Worm (Caenorhabditis elegans) whole organism, L4 larva: ENCODE data around the gene far-8.

Experiments used
- F37D6.2 ChIP-seq: sonication (generic microtip); optimal IDR thresholded peaks from 2 replicates; lab custom pipeline; 2016; ENCODE audit warnings: mild to moderate bottlenecking, missing genetic modification characterization, missing compliant biosample characterization
- R02D3.7 ChIP-seq: fragments of 150-350 bp; sonication (generic microtip); optimal IDR thresholded peaks from 3 replicates; lab custom pipeline; 2014; ENCODE audit warnings: missing biosample characterization, missing genetic modification characterization
- ZK337.2 ChIP-seq: fragments of 200-800 bp; sonication (Bioruptor generic); IDR thresholded peaks from 2 replicates; pipeline ENCODE4 v1.3.6; 2022; ENCODE audit warnings: missing genetic modification reagents, missing genetic modification characterization, missing compliant biosample characterization
- ZK546.5 ChIP-seq, 2 experiments: sonication (generic microtip); optimal IDR thresholded peaks; 2 replicates each; lab custom pipeline; 2017; ENCODE audit warnings: missing biosample characterization in 2 of 2, missing genetic modification characterization in 2 of 2
- aha-1 ChIP-seq: fragments of 150-350 bp; peaks from one replicate; lab custom pipeline; 2014; ENCODE audit warnings: missing biosample characterization, missing genetic modification characterization
- arid-1 ChIP-seq: fragments of 200-800 bp; sonication (Bioruptor generic); conservative IDR thresholded peaks from 2 replicates; pipeline ENCODE4 v1.3.6; 2022; ENCODE audit warnings: missing genetic modification reagents, missing genetic modification characterization, missing compliant biosample characterization
- ceh-62 ChIP-seq: sonication (generic microtip); optimal IDR thresholded peaks from 2 replicates; lab custom pipeline; 2017; ENCODE audit warnings: missing biosample characterization, missing genetic modification characterization
- ceh-82 ChIP-seq: sonication (generic microtip); optimal IDR thresholded peaks from 2 replicates; lab custom pipeline; 2017; ENCODE audit warnings: missing biosample characterization, missing genetic modification characterization
- ces-1 ChIP-seq: fragments of 150-350 bp; sonication (generic microtip); optimal IDR thresholded peaks from 4 replicates; lab custom pipeline; 2014; ENCODE audit warnings: missing biosample characterization, missing genetic modification reagents, missing genetic modification characterization
- cey-2 ChIP-seq: sonication (generic microtip); optimal IDR thresholded peaks from 3 replicates; lab custom pipeline; 2017; ENCODE audit warnings: missing genetic modification characterization, mild to moderate bottlenecking, missing compliant biosample characterization, antibody characterized with exemption, borderline replicate concordance; ENCODE audit not compliant: insufficient read depth
- dmd-9 ChIP-seq: fragments of 200-800 bp; sonication (Bioruptor generic); IDR thresholded peaks from 2 replicates; pipeline ENCODE4 v1.3.6; 2022; ENCODE audit warnings: missing genetic modification reagents, missing genetic modification characterization, missing compliant biosample characterization
- duxl-1 ChIP-seq: sonication (generic microtip); optimal IDR thresholded peaks from 2 replicates; lab custom pipeline; 2016; ENCODE audit warnings: mild to moderate bottlenecking, missing genetic modification characterization, moderate library complexity, missing compliant biosample characterization; ENCODE audit not compliant: poor library complexity
- dve-1 ChIP-seq: sonication (generic microtip); optimal IDR thresholded peaks from 2 replicates; lab custom pipeline; 2017; ENCODE audit warnings: antibody characterized with exemption, mild to moderate bottlenecking, missing genetic modification characterization, missing compliant biosample characterization; ENCODE audit not compliant: insufficient read depth
- egl-27 ChIP-seq: sonication (generic microtip); optimal IDR thresholded peaks from 3 replicates; lab custom pipeline; 2017; ENCODE audit warnings: missing biosample characterization, missing genetic modification reagents, missing genetic modification characterization
- egl-43 ChIP-seq: fragments of 200-800 bp; sonication (Bioruptor generic); IDR thresholded peaks from 2 replicates; pipeline ENCODE4 v1.3.6; 2022; ENCODE audit warnings: missing genetic modification reagents, missing genetic modification characterization, missing compliant biosample characterization
- gei-8 ChIP-seq: fragments of 200-800 bp; sonication (Bioruptor generic); optimal IDR thresholded peaks from 2 replicates; lab custom pipeline; 2018; ENCODE audit warnings: mild to moderate bottlenecking, missing genetic modification characterization, missing compliant biosample characterization
- hlh-30 ChIP-seq: sonication (generic microtip); optimal IDR thresholded peaks from 2 replicates; lab custom pipeline; 2017; ENCODE audit warnings: antibody characterized with exemption, mild to moderate bottlenecking, missing genetic modification characterization, missing compliant biosample characterization; ENCODE audit not compliant: insufficient read depth
- hmg-1.1 ChIP-seq: fragments of 200-800 bp; sonication (Bioruptor generic); IDR thresholded peaks from 2 replicates; pipeline ENCODE4 v1.3.6; 2022; ENCODE audit warnings: missing genetic modification reagents, missing genetic modification characterization, missing compliant biosample characterization
- lim-7 ChIP-seq: fragments of 200-800 bp; sonication (Bioruptor generic); IDR thresholded peaks from 2 replicates; pipeline ENCODE4 v1.3.6; 2022; ENCODE audit warnings: missing genetic modification characterization, missing compliant biosample characterization
- lin-15B ChIP-seq: fragments of 150-350 bp; sonication (generic microtip); optimal IDR thresholded peaks from 3 replicates; lab custom pipeline; 2014; ENCODE audit warnings: missing biosample characterization, missing genetic modification characterization
- lin-29 ChIP-seq: fragments of 200-800 bp; sonication (Bioruptor generic); IDR thresholded peaks from 2 replicates; pipeline ENCODE4 v1.3.6; 2022; ENCODE audit warnings: missing genetic modification reagents, missing genetic modification characterization, missing compliant biosample characterization
- lin-39 ChIP-seq: fragments of 150-350 bp; optimal IDR thresholded peaks from 2 replicates; lab custom pipeline; 2014; ENCODE audit warnings: missing biosample characterization, missing genetic modification reagents, missing genetic modification characterization
- madf-5 ChIP-seq, 2 experiments: fragments of 200-800 bp; sonication (Bioruptor generic); IDR thresholded peaks; 2 replicates each; pipeline ENCODE4 v1.3.6; 2022; ENCODE audit warnings: missing compliant biosample characterization in 2 of 2, missing genetic modification characterization in 2 of 2
- madf-9 ChIP-seq: fragments of 200-800 bp; sonication (Bioruptor generic); conservative IDR thresholded peaks from 2 replicates; pipeline ENCODE4 v1.3.6; 2022; ENCODE audit warnings: missing genetic modification reagents, missing genetic modification characterization, missing compliant biosample characterization
- mes-2 ChIP-seq: sonication (generic microtip); optimal IDR thresholded peaks from 2 replicates; lab custom pipeline; 2016; ENCODE audit warnings: missing genotype, mild to moderate bottlenecking, missing genetic modification characterization, missing compliant biosample characterization; ENCODE audit not compliant: poor library complexity, severe bottlenecking
- nhr-111 ChIP-seq: fragments of 200-800 bp; sonication (Bioruptor generic); optimal IDR thresholded peaks from 2 replicates; lab custom pipeline; 2018; ENCODE audit warnings: mild to moderate bottlenecking, missing genetic modification characterization, missing compliant biosample characterization
- nhr-237 ChIP-seq: sonication (generic microtip); optimal IDR thresholded peaks from 2 replicates; lab custom pipeline; 2017; ENCODE audit warnings: missing biosample characterization, missing genetic modification characterization
- nhr-25 ChIP-seq: sonication (generic microtip); optimal IDR thresholded peaks from 2 replicates; lab custom pipeline; 2017; ENCODE audit warnings: missing genetic modification characterization, mild to moderate bottlenecking, missing compliant biosample characterization, antibody characterized with exemption, moderate library complexity, borderline replicate concordance; ENCODE audit not compliant: insufficient read depth
- nhr-48 ChIP-seq: sonication (generic microtip); optimal IDR thresholded peaks from 2 replicates; lab custom pipeline; 2016; ENCODE audit warnings: mild to moderate bottlenecking, missing genetic modification characterization, missing compliant biosample characterization
- nhr-76 ChIP-seq: fragments of 150-350 bp; optimal IDR thresholded peaks from 2 replicates; lab custom pipeline; 2014; ENCODE audit warnings: missing biosample characterization, missing genetic modification characterization
- nhr-77 ChIP-seq: fragments of 150-350 bp; optimal IDR thresholded peaks from 2 replicates; lab custom pipeline; 2014; ENCODE audit warnings: missing biosample characterization, missing genetic modification characterization
- pha-4 ChIP-seq, 2 experiments: fragments of 150-350 bp in 1 of 2; fragments of 200-800 bp in 1 of 2; sonication (Bioruptor generic) in 1 of 2; IDR thresholded peaks in 1 of 2; optimal IDR thresholded peaks in 1 of 2; 2 replicates each; pipeline versions ENCODE4 v1.3.6 to Lab custom; 2014 to 2022; ENCODE audit warnings: missing genetic modification characterization in 2 of 2, missing genetic modification reagents in 2 of 2, missing biosample characterization in 1 of 2, missing compliant biosample characterization in 1 of 2
- php-3 ChIP-seq: fragments of 200-800 bp; sonication (Bioruptor generic); IDR thresholded peaks from 2 replicates; pipeline ENCODE4 v1.3.6; 2022; ENCODE audit warnings: missing genetic modification reagents, missing genetic modification characterization, missing compliant biosample characterization
- saeg-2 ChIP-seq: fragments of 200-800 bp; sonication (Bioruptor generic); IDR thresholded peaks from 2 replicates; pipeline ENCODE4 v1.3.6; 2022; ENCODE audit warnings: missing genetic modification reagents, missing genetic modification characterization, missing compliant biosample characterization
- sdz-12 ChIP-seq: fragments of 200-800 bp; sonication (Bioruptor generic); optimal IDR thresholded peaks from 2 replicates; lab custom pipeline; 2018; ENCODE audit warnings: mild to moderate bottlenecking, missing genetic modification characterization, missing compliant biosample characterization
- set-16 ChIP-seq: fragments of 200-800 bp; sonication (Bioruptor generic); IDR thresholded peaks from 2 replicates; pipeline ENCODE4 v1.3.6; 2022; ENCODE audit warnings: missing genetic modification reagents, missing genetic modification characterization, missing compliant biosample characterization
- snpc-1.2 ChIP-seq: fragments of 200-800 bp; sonication (Bioruptor generic); IDR thresholded peaks from 2 replicates; pipeline ENCODE4 v1.3.6; 2022; ENCODE audit warnings: missing genetic modification reagents, missing genetic modification characterization, missing compliant biosample characterization
- spr-1 ChIP-seq: sonication (generic microtip); optimal IDR thresholded peaks from 2 replicates; lab custom pipeline; 2016; ENCODE audit warnings: mild to moderate bottlenecking, missing genetic modification characterization, missing compliant biosample characterization
- spr-3 ChIP-seq: fragments of 200-800 bp; sonication (Bioruptor generic); optimal IDR thresholded peaks from 2 replicates; lab custom pipeline; 2018; ENCODE audit warnings: mild to moderate bottlenecking, missing genetic modification characterization, missing compliant biosample characterization
- tag-97 ChIP-seq: fragments of 200-800 bp; sonication (Bioruptor generic); IDR thresholded peaks from 2 replicates; pipeline ENCODE4 v1.3.6; 2022; ENCODE audit warnings: missing genetic modification characterization, missing compliant biosample characterization
- unc-39 ChIP-seq: sonication (generic microtip); optimal IDR thresholded peaks from 2 replicates; lab custom pipeline; 2017; ENCODE audit warnings: missing biosample characterization, missing genetic modification characterization
- vab-7 ChIP-seq: fragments of 200-800 bp; sonication (Bioruptor generic); IDR thresholded peaks from 2 replicates; pipeline ENCODE4 v1.3.6; 2022; ENCODE audit warnings: missing genetic modification reagents, missing genetic modification characterization, missing compliant biosample characterization
- zfp-3 ChIP-seq: fragments of 200-800 bp; sonication (Bioruptor generic); conservative IDR thresholded peaks from 2 replicates; pipeline ENCODE4 v1.3.6; 2022; ENCODE audit warnings: missing genetic modification reagents, missing genetic modification characterization, missing compliant biosample characterization
- zip-11 ChIP-seq: fragments of 200-800 bp; sonication (Bioruptor generic); IDR thresholded peaks from 2 replicates; pipeline ENCODE4 v1.3.6; 2022; ENCODE audit warnings: missing genetic modification characterization, missing compliant biosample characterization
- ztf-11 ChIP-seq: fragments of 150-350 bp; optimal IDR thresholded peaks from 2 replicates; lab custom pipeline; 2014; ENCODE audit warnings: missing biosample characterization, missing genetic modification characterization
- ztf-7 ChIP-seq: fragments of 150-350 bp; optimal IDR thresholded peaks from 2 replicates; lab custom pipeline; 2014; ENCODE audit warnings: missing biosample characterization, missing genetic modification characterization

The far-8 gene

ce11 chrIII:833711-834442 lies 8.9 kb upstream of the far-8 start (continued):
- peak; percentile 83 for TF ChIP-seq nhr-48 (tag; lab: Kevin White, UChicago)
- TF ChIP-seq lin-15B = no peak
- peak; percentile 98 for TF ChIP-seq dve-1
- TF ChIP-seq F37D6.2 (tag; lab: Kevin White, UChicago) = peak; percentile 32
- no peak for TF ChIP-seq zip-11 (GFP tag; lab: Robert Waterston, UW)
- peak; percentile 57; the same call in 1 of the 2 replicates for TF ChIP-seq madf-9 (GFP tag; lab: Robert Waterston, UW)
- TF ChIP-seq ces-1 (GFP tag; lab: Kevin White, UChicago) = no peak
- TF ChIP-seq ZK337.2 (GFP tag; lab: Robert Waterston, UW) = no peak
- no peak for TF ChIP-seq nhr-237 (tag; lab: Kevin White, UChicago)
- TF ChIP-seq egl-43 (GFP tag; lab: Robert Waterston, UW) = peak; percentile 78
- TF ChIP-seq tag-97 (GFP tag; lab: Robert Waterston, UW) = no peak
- no peak for TF ChIP-seq lim-7 (GFP tag; lab: Robert Waterston, UW)
- TF ChIP-seq nhr-111 (GFP tag; lab: Kevin White, UChicago) = no peak
- TF ChIP-seq sdz-12 = no peak
- TF ChIP-seq set-16 = peak; percentile 55; the same call in 1 of the 2 replicates
- no peak for TF ChIP-seq spr-3 (GFP tag; lab: Kevin White, UChicago)
- TF ChIP-seq zfp-3 = peak; percentile 35; the same call in 1 of the 2 replicates
- peak; percentile 99 for TF ChIP-seq aha-1 (tag; lab: Kevin White, UChicago)
- TF ChIP-seq lin-29 (GFP tag; lab: Robert Waterston, UW) = no peak
- no peak for TF ChIP-seq lin-39 (tag; lab: Kevin White, UChicago)
- no peak for TF ChIP-seq ztf-11
- TF ChIP-seq saeg-2 (GFP tag; lab: Robert Waterston, UW) = peak; percentile 70
- no peak for TF ChIP-seq unc-39 (tag; lab: Kevin White, UChicago)
- no peak for TF ChIP-seq snpc-1.2 (GFP tag; lab: Robert Waterston, UW)
- peak; percentile 50; the same call in 1 of the 2 replicates for TF ChIP-seq vab-7
- peak; percentile 72 for TF ChIP-seq gei-8

- TF ChIP-seq php-3 (0 out of 2 replicates have a peak, but pooled peaks have one; percentile 23), F37D6.2 (tag; lab: Kevin White, UChicago) (no peak), ZK546.5 (tag; optimal IDR thresholded peaks at IDR 0.05; lab: Kevin White, UChicago) (no peak), ceh-82 (no peak), dve-1 (peak; percentile 9), madf-5 (GFP tag; IDR thresholded peaks at IDR 0.05; lab: Robert Waterston, UW) (0 out of 4 replicates have a peak, but pooled peaks of 1 of the 2 experiments have one; percentile 31), pha-4 (GFP tag; IDR thresholded peaks at IDR 0.05; lab: Robert Waterston, UW) (no peak), pha-4 (tag; optimal IDR thresholded peaks at IDR 0.05; lab: Kevin White, UChicago) (no peak), spr-1 (no peak), dmd-9 (0 out of 2 replicates have a peak, but pooled peaks have one; percentile 8), ceh-62 (no peak), lim-7 (GFP tag; lab: Robert Waterston, UW) (no peak), nhr-111 (GFP tag; lab: Kevin White, UChicago) (no peak), ZK337.2 (GFP tag; lab: Robert Waterston, UW) (0 out of 2 replicates have a peak, but pooled peaks have one; percentile 2), egl-27 (tag; lab: Kevin White, UChicago) (no peak), nhr-77 (tag; lab: Kevin White, UChicago) (no peak), cey-2 (tag; lab: Kevin White, UChicago) (no peak), nhr-76 (tag; lab: Kevin White, UChicago) (no peak), set-16 (peak; percentile 90), spr-3 (GFP tag; lab: Kevin White, UChicago) (no peak), aha-1 (tag; lab: Kevin White, UChicago) (peak; percentile 97), duxl-1 (peak; percentile 8), mes-2 (tag; lab: Kevin White, UChicago) (peak; percentile 23), arid-1 (GFP tag; lab: Robert Waterston, UW) (no peak), hmg-1.1 (0 out of 2 replicates have a peak, but pooled peaks have one; percentile 13), hlh-30 (tag; lab: Kevin White, UChicago) (no peak), egl-43 (GFP tag; lab: Robert Waterston, UW) (0 out of 2 replicates have a peak, but pooled peaks have one; percentile 56), nhr-25 (no peak), ztf-7 (tag; lab: Kevin White, UChicago) (no peak), R02D3.7 (tag; lab: Kevin White, UChicago) (no peak)
These were observed 8.3 kb upstream of the far-8 start for ce11 chrIII:834443-834815.
